Fruit fly (Drosophila melanogaster) whole organism, wandering third instar larva: ENCODE measurements around the gene Prat.
A peak's percentile ranks its signal among the peaks of the same experiment; 100 is the strongest.

Source experiments
- Abd-B ChIP-seq: fragments of >200 bp; optimal IDR thresholded peaks from 2 replicates; lab custom pipeline; 2017; ENCODE audit warnings: missing biosample characterization, missing genetic modification characterization
- CG32264 ChIP-seq: fragments of 200-800 bp; sonication (Bioruptor generic); optimal IDR thresholded peaks from 2 replicates; lab custom pipeline; 2016; ENCODE audit warnings: missing biosample characterization, missing genetic modification characterization
- CG9705 ChIP-seq: fragments of 200-800 bp; sonication (Bioruptor generic); optimal IDR thresholded peaks from 2 replicates; lab custom pipeline; 2018; ENCODE audit warnings: missing biosample characterization, mild to moderate bottlenecking, missing genetic modification characterization
- CrebA ChIP-seq: fragments of 200-800 bp; sonication (Bioruptor generic); optimal IDR thresholded peaks from 2 replicates; lab custom pipeline; 2016; ENCODE audit warnings: missing biosample characterization, mild to moderate bottlenecking, missing genetic modification characterization, borderline replicate concordance
- GATAd ChIP-seq: sonication (Bioruptor generic); optimal IDR thresholded peaks from 2 replicates; lab custom pipeline; 2016; ENCODE audit warnings: missing biosample characterization, missing genetic modification characterization
- HLH106 ChIP-seq: fragments of 200-800 bp; optimal IDR thresholded peaks from 3 replicates; lab custom pipeline; 2019; ENCODE audit warnings: missing biosample characterization, mild to moderate bottlenecking, missing genetic modification characterization, moderate library complexity
- Hr78 ChIP-seq: fragments of >200 bp; optimal IDR thresholded peaks from 2 replicates; lab custom pipeline; 2017; ENCODE audit warnings: missing biosample characterization, missing genetic modification characterization
- Hr83 ChIP-seq: fragments of 200-300 bp; sonication (Bioruptor generic); optimal IDR thresholded peaks from 2 replicates; lab custom pipeline; 2016; ENCODE audit warnings: missing biosample characterization, mild to moderate bottlenecking, missing genetic modification characterization, moderate library complexity; ENCODE audit not compliant: poor library complexity, severe bottlenecking
- Myc ChIP-seq: fragments of >200 bp; optimal IDR thresholded peaks from 2 replicates; lab custom pipeline; 2017
- OdsH ChIP-seq: fragments of 200-800 bp; sonication (Bioruptor generic); optimal IDR thresholded peaks from 2 replicates; lab custom pipeline; 2016; ENCODE audit warnings: missing biosample characterization, mild to moderate bottlenecking, missing genetic modification characterization
- Rel ChIP-seq, 2 experiments: fragments of 200-800 bp; sonication (Bioruptor generic) in 1 of 2; optimal IDR thresholded peaks; 2 replicates in 1 of 2; 3 replicates in 1 of 2; lab custom pipeline; 2016 to 2019; ENCODE audit warnings: mild to moderate bottlenecking in 2 of 2, missing biosample characterization in 2 of 2, missing genetic modification characterization in 2 of 2, moderate library complexity in 1 of 2
- Sp1 ChIP-seq: fragments of 200-800 bp; sonication (Bioruptor generic); optimal IDR thresholded peaks from 3 replicates; lab custom pipeline; 2019; ENCODE audit warnings: missing biosample characterization, mild to moderate bottlenecking, missing genetic modification characterization, moderate library complexity
- Vsx2 ChIP-seq: fragments of 200-300, 225-300 bp; sonication (Bioruptor generic); optimal IDR thresholded peaks from 2 replicates; lab custom pipeline; 2018; ENCODE audit warnings: missing biosample characterization, missing genetic modification characterization; ENCODE audit not compliant: partially characterized antibody
- br ChIP-seq: fragments of 200-800 bp; sonication (Bioruptor generic); optimal IDR thresholded peaks from 2 replicates; lab custom pipeline; 2016; ENCODE audit warnings: missing biosample characterization, missing genetic modification characterization
- brk ChIP-seq: fragments of 200-800 bp; sonication (Bioruptor generic); optimal IDR thresholded peaks from 2 replicates; lab custom pipeline; 2016; ENCODE audit warnings: missing biosample characterization, mild to moderate bottlenecking, missing genetic modification characterization
- dl ChIP-seq, 2 experiments: fragments of 175-275, 200-275 bp in 1 of 2; fragments of 200-275 bp in 1 of 2; sonication (Bioruptor generic); optimal IDR thresholded peaks; lab custom pipeline; 2018; ENCODE audit warnings: mild to moderate bottlenecking in 2 of 2, missing biosample characterization in 2 of 2, missing genetic modification characterization in 2 of 2, moderate library complexity in 2 of 2; ENCODE audit not compliant: partially characterized antibody in 2 of 2, insufficient read depth in 1 of 2
- dmrt93B ChIP-seq: fragments of 200-800 bp; sonication (Bioruptor generic); optimal IDR thresholded peaks from 2 replicates; lab custom pipeline; 2018; ENCODE audit warnings: missing biosample characterization, mild to moderate bottlenecking, missing genetic modification characterization
- dsf ChIP-seq: sonication (Bioruptor generic); optimal IDR thresholded peaks from 2 replicates; lab custom pipeline; 2016; ENCODE audit warnings: missing biosample characterization, missing genetic modification characterization, borderline replicate concordance
- ey ChIP-seq: fragments of 200-800 bp; sonication (Bioruptor generic); optimal IDR thresholded peaks from 2 replicates; lab custom pipeline; 2016; ENCODE audit warnings: missing biosample characterization, missing genetic modification characterization
- foxo ChIP-seq, 2 experiments: fragments of 200-800 bp; sonication (Bioruptor generic); optimal IDR thresholded peaks; 2 replicates in 1 of 2; 3 replicates in 1 of 2; lab custom pipeline; 2016 to 2017; ENCODE audit warnings: missing biosample characterization in 2 of 2, missing genetic modification characterization in 2 of 2
- fru ChIP-seq: fragments of 200-800 bp; sonication (Bioruptor generic); optimal IDR thresholded peaks from 3 replicates; lab custom pipeline; 2016; ENCODE audit warnings: missing biosample characterization, mild to moderate bottlenecking, missing genetic modification characterization
- h ChIP-seq: fragments of 200-800 bp; sonication (Bioruptor generic); optimal IDR thresholded peaks from 3 replicates; lab custom pipeline; 2016; ENCODE audit warnings: missing biosample characterization, mild to moderate bottlenecking, missing genetic modification characterization
- jim ChIP-seq: fragments of 175-275, 200-325 bp; sonication (Bioruptor generic); optimal IDR thresholded peaks from 2 replicates; lab custom pipeline; 2016; ENCODE audit warnings: missing biosample characterization, mild to moderate bottlenecking, missing genetic modification characterization
- lola ChIP-seq: fragments of >200 bp; optimal IDR thresholded peaks from 2 replicates; lab custom pipeline; 2017; ENCODE audit warnings: missing biosample characterization, missing genetic modification characterization
- pan ChIP-seq: fragments of >200 bp; optimal IDR thresholded peaks from 2 replicates; lab custom pipeline; 2017
- psq ChIP-seq: fragments of 200-800 bp; sonication (Bioruptor generic); optimal IDR thresholded peaks from 3 replicates; lab custom pipeline; 2017; ENCODE audit warnings: missing biosample characterization, mild to moderate bottlenecking, missing genetic modification characterization, moderate library complexity
- rgr ChIP-seq: fragments of 200-800 bp; sonication (Bioruptor generic); optimal IDR thresholded peaks from 3 replicates; lab custom pipeline; 2016; ENCODE audit warnings: missing biosample characterization, mild to moderate bottlenecking, missing genetic modification characterization
- sv ChIP-seq: fragments of 200-800 bp; sonication (Bioruptor generic); optimal IDR thresholded peaks from 3 replicates; lab custom pipeline; 2016; ENCODE audit warnings: missing biosample characterization, missing genetic modification characterization
- tai ChIP-seq: sonication (Bioruptor generic); optimal IDR thresholded peaks from 2 replicates; lab custom pipeline; 2016; ENCODE audit warnings: missing biosample characterization, missing genetic modification characterization
- usp ChIP-seq: fragments of >200 bp; optimal IDR thresholded peaks from 2 replicates; lab custom pipeline; 2017; ENCODE audit warnings: missing biosample characterization, missing genetic modification characterization
- woc ChIP-seq: sonication (Bioruptor generic); optimal IDR thresholded peaks from 2 replicates; lab custom pipeline; 2016; ENCODE audit warnings: missing biosample characterization, mild to moderate bottlenecking, missing genetic modification characterization

Prat gene

DNA sequence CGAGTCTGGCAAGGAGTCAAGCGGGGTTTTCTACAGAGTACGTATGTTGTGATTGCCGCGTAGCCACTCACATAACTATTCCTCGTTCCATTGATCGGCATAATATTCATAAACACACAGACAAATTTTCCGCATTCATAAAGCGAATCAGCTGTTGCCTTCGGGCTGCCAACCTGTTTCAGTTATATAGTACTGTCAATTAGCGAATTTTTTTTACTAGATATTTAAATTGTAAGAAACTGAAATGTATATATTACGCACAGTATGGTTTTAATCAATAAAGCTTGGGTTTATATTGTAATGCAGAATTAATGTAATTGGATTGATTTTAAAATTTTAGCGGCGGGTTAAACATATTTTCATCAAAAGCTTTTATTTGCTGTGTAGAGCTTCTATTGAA is 1.6 kb upstream of the Prat start, which contains the start of gene Rfk:
TSS of gene Rfk (minus strand) at position 152 of the 400 bp plus-strand sequence.
- TF ChIP-seq tai (no peak), psq (GFP tag; lab: Kevin White, UChicago) (peak; percentile 31), Rel (GFP tag; optimal IDR thresholded peaks at IDR 0.05; lab: Kevin White, UChicago) (no peak), Rel (tag; optimal IDR thresholded peaks at IDR 0.05; lab: Kevin White, UChicago) (peak; percentile 5), lola (no peak), ey (GFP tag; lab: Kevin White, UChicago) (peak; percentile 37), rgr (GFP tag; lab: Kevin White, UChicago) (peak; percentile 64), HLH106 (tag; lab: Kevin White, UChicago) (peak; percentile 33), woc (peak; percentile 44)

DNA sequence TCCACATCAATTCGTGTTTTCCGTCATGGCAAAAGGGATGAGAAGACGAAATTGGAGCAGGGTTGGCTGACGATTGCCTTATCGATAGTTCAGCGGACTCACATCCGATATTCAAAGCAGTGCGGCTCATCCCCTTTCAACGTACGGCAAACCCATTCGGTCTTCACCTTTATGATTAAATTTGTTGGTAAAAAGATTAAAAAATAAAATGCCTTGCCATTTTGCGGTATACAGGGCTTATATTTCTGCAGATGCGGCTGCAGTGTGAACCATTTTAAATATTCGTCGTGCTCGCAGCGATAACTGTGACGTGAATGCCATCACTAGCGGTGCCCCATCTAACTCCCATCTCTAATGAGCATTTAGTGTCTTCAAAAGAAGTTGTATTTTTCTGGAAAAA is 4.3 kb downstream of the Prat start, which contains the start of the genes Taf7 and EMC1:
TSS of gene Taf7 (plus strand) at position 23 of the 400 bp plus-strand sequence.
TSS of gene EMC1 (minus strand) at position 53 of the 400 bp plus-strand sequence.
- TF ChIP-seq Hr78 (GFP tag; lab: Kevin White, UChicago) (no peak), CG9705 (GFP tag; lab: Kevin White, UChicago) (peak; percentile 25), sv (GFP tag; lab: Kevin White, UChicago) (peak; percentile 5), brk (GFP tag; lab: Kevin White, UChicago) (no peak), Myc (peak; percentile 27), jim (GFP tag; lab: Kevin White, UChicago) (no peak)

DNA sequence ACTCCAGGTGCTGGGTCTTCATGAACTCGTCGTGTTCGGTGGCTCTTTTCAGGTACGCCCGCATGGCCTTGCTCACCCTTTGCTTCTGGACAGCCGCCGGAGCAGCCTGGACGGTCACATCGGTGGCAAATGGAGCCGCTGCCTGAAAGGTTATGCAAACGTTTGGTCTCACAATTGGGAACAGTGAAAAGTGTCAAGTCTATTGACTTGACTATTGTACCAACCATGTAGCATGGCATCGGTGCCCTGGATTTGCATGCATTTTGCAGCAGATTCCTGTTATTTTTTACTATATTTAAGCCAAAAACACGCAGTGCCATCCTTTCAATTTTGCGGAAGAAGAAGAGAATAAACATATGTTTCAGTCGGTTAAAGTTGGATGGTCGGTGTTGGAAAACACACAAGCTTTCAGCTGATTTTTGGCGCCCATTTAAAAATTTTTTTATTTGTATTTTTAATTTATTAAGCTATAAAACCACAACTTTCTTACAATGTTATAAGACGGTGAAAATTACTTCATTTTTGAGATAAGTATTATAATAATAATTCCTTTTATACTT is 9.2 kb downstream of the Prat start, which contains the start of gene mRpS9:
TSS of gene mRpS9 (minus strand) at position 355 of the 560 bp plus-strand sequence.
- TF ChIP-seq brk (GFP tag; lab: Kevin White, UChicago) (no peak), Vsx2 (GFP tag; lab: Kevin White, UChicago) (no peak)

DNA sequence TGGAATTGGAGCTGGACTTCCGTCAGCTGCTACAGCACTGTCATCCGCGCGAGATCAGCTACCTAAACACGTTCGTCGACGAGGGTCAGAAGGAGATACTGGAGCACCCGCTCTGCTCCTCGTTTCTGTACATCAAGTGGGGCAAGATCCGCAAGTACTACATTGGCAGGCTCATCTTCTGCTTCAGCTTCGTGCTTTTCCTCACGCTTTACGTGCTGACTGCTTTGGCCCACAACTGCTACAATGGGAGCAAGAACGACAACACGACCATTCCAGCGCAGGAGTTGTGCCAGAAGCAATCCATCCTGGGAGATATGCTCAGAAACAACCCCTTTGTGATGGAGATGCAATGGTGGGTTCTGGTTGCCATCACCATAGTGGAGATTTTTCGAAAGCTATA is 12.3 kb downstream of the Prat start:
- TF ChIP-seq GATAd (GFP tag; lab: Kevin White, UChicago): no peak
- no peak for TF ChIP-seq OdsH (GFP tag; lab: Kevin White, UChicago)
- TF ChIP-seq Vsx2 (GFP tag; lab: Kevin White, UChicago): no peak
- TF ChIP-seq CG9705 (GFP tag; lab: Kevin White, UChicago): no peak
- no peak for TF ChIP-seq foxo (GFP tag; optimal IDR thresholded peaks at IDR 0.05; lab: Kevin White, UChicago)
- TF ChIP-seq brk (GFP tag; lab: Kevin White, UChicago): no peak

DNA sequence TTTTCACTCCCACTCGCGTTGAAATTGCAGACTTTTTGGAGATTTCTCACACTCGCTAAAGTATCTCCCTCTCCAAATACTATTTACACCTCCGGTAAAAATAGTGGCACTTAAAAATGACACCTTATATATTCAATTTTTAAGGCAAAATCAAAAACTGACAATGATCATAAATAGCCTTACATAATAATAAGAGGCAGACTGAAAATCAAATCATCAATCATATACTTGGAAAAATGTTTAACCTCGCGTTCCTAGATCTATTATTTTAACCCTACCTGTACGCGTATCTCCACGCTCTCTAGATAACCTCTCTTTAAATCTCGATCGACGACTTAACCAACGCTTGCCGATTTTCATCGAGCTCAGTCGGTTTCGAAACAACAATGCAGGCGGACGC is 16.1 kb downstream of the Prat start:
- TF ChIP-seq sv (GFP tag; lab: Kevin White, UChicago): peak; percentile 19
- peak; percentile 41 for TF ChIP-seq fru (GFP tag; lab: Kevin White, UChicago)
- no peak for TF ChIP-seq Vsx2 (GFP tag; lab: Kevin White, UChicago)

DNA sequence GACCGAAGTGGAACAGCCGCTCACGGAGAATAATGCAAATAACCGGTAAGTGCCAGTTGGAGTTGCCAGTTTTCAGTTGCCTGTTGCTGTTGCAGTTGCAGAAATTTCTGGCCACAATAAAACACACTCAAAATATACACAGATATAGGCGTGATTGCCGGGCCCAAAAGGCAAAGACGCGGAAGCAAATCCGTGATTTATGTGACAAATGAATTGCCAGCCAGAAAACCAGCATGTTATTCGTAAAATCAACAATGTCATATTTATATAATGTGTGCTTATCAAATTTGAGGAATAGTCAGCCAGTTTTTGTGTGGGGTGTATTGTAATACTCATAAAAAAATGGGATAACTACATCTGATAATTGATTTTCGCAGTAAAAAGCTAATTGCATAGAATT is 17.0 kb downstream of the Prat start:
- TF ChIP-seq usp (GFP tag; lab: Kevin White, UChicago) (no peak), fru (GFP tag; lab: Kevin White, UChicago) (no peak), Hr78 (GFP tag; lab: Kevin White, UChicago) (no peak), HLH106 (tag; lab: Kevin White, UChicago) (no peak), woc (no peak), CG32264 (GFP tag; lab: Kevin White, UChicago) (no peak), CrebA (no peak), dl (GFP tag; optimal IDR thresholded peaks at IDR 0.05; lab: Kevin White, UChicago; ENCODE audit: insufficient read depth in 1 of 2, partially characterized antibody in 2 of 2) (no peak), br (GFP tag; lab: Kevin White, UChicago) (no peak), dmrt93B (no peak), OdsH (GFP tag; lab: Kevin White, UChicago) (no peak), rgr (GFP tag; lab: Kevin White, UChicago) (no peak), ey (GFP tag; lab: Kevin White, UChicago) (no peak), Abd-B (GFP tag; lab: Kevin White, UChicago) (no peak), Hr83 (GFP tag; lab: Kevin White, UChicago) (no peak), dsf (no peak), sv (GFP tag; lab: Kevin White, UChicago) (no peak), pan (lab: Kevin White, UChicago) (no peak), h (GFP tag; lab: Kevin White, UChicago) (no peak), Sp1 (GFP tag; lab: Kevin White, UChicago) (no peak)
